Worm (Caenorhabditis elegans): ENCODE results near the gene nrx-1.

nrx-1 gene

ce11 chrV:10855363-10855762, 30.6 kb downstream of the nrx-1 start (continued):
- TF ChIP-seq madf-8 (GFP tag; conservative IDR thresholded peaks at IDR 0.05): no peak
- TF ChIP-seq die-1 (tag; optimal IDR thresholded peaks at IDR 0.05): no peak
- TF ChIP-seq nhr-90 (tag; optimal IDR thresholded peaks at IDR 0.05): peak; percentile 62
- TF ChIP-seq rcor-1 (GFP tag; IDR thresholded peaks at IDR 0.05): no peak
- no peak for TF ChIP-seq sea-2 (GFP tag; IDR thresholded peaks at IDR 0.05)
- 0 out of 2 replicates have a peak, but pooled peaks have one; percentile 18 for TF ChIP-seq zfh-2 (GFP tag; conservative IDR thresholded peaks at IDR 0.05)
- TF ChIP-seq mxl-1 (tag; optimal IDR thresholded peaks at IDR 0.05): no peak
- TF ChIP-seq rec-8 (tag; optimal IDR thresholded peaks at IDR 0.05): no peak
- no peak for TF ChIP-seq ztf-26 (tag; optimal IDR thresholded peaks at IDR 0.05)
- TF ChIP-seq T07F8.4 (tag; optimal IDR thresholded peaks at IDR 0.05): no peak
- 0 out of 2 replicates have a peak, but pooled peaks have one; percentile 6 for TF ChIP-seq pbrm-1 (GFP tag; IDR thresholded peaks at IDR 0.05)

- TF ChIP-seq K11D2.4 (GFP tag; IDR thresholded peaks at IDR 0.05): peak; percentile 65; the same call in 1 of the 2 replicates
- TF ChIP-seq ztf-3 (GFP tag; optimal IDR thresholded peaks at IDR 0.05): no peak
- no peak for TF ChIP-seq mxl-1 (tag; optimal IDR thresholded peaks at IDR 0.05)
- TF ChIP-seq xnd-1 (tag; optimal IDR thresholded peaks at IDR 0.05): no peak
- TF ChIP-seq nhr-80 (tag; optimal IDR thresholded peaks at IDR 0.05): peak; percentile 85
- 0 out of 2 replicates have a peak, but pooled peaks have one; percentile 19 for TF ChIP-seq mcd-1 (GFP tag; IDR thresholded peaks at IDR 0.05)
- TF ChIP-seq B0336.3 (GFP tag; IDR thresholded peaks at IDR 0.05): peak; percentile 19; the same call in 1 of the 2 replicates
- no peak for TF ChIP-seq dpl-1 (GFP tag; optimal IDR thresholded peaks at IDR 0.05)
- peak; percentile 7 for TF ChIP-seq ztf-22 (GFP tag; optimal IDR thresholded peaks at IDR 0.05)
- no peak for TF ChIP-seq nhr-27 (tag; optimal IDR thresholded peaks at IDR 0.05)
- peak; percentile 3 for TF ChIP-seq T07F8.4 (tag; optimal IDR thresholded peaks at IDR 0.05)
- TF ChIP-seq cebp-2 (GFP tag; IDR thresholded peaks at IDR 0.05): 0 out of 2 replicates have a peak, but pooled peaks have one; percentile 25
- no peak for TF ChIP-seq lin-35 (GFP tag; optimal IDR thresholded peaks at IDR 0.05)
- TF ChIP-seq madf-10 (tag; optimal IDR thresholded peaks at IDR 0.05): peak; percentile 97
- 0 out of 2 replicates have a peak, but pooled peaks have one; percentile 52 for TF ChIP-seq dox-1 (GFP tag; IDR thresholded peaks at IDR 0.05)
- TF ChIP-seq cebp-1 (GFP tag; IDR thresholded peaks at IDR 0.05): no peak
- peak; percentile 32 for TF ChIP-seq cebp-1 (tag; optimal IDR thresholded peaks at IDR 0.05)
- peak; percentile 12 for TF ChIP-seq attf-5 (GFP tag; optimal IDR thresholded peaks at IDR 0.05)
Measured at ce11 chrV:10856901-10857637, 32.3 kb downstream of the nrx-1 start.

- TF ChIP-seq ets-4 (GFP tag; optimal IDR thresholded peaks at IDR 0.05): no peak
- no peak for TF ChIP-seq attf-6 (GFP tag; IDR thresholded peaks at IDR 0.05)
- no peak for TF ChIP-seq cebp-1 (GFP tag; IDR thresholded peaks at IDR 0.05)
- TF ChIP-seq cebp-1 (tag; optimal IDR thresholded peaks at IDR 0.05): peak; percentile 77
- no peak for TF ChIP-seq let-526 (GFP tag; IDR thresholded peaks at IDR 0.05)
- TF ChIP-seq let-607 (tag; optimal IDR thresholded peaks at IDR 0.05): peak in 1 of 2 experiments; percentile 21
- TF ChIP-seq pbrm-1 (GFP tag; IDR thresholded peaks at IDR 0.05): no peak
- no peak for TF ChIP-seq hrde-1 (tag; optimal IDR thresholded peaks at IDR 0.05; ENCODE audit: borderline replicate concordance)
- TF ChIP-seq nhr-90 (tag; optimal IDR thresholded peaks at IDR 0.05): no peak
- no peak for TF ChIP-seq ama-1 (optimal IDR thresholded peaks at IDR 0.05)
- no peak for TF ChIP-seq ama-1 (GFP tag; optimal IDR thresholded peaks at IDR 0.05)
- TF ChIP-seq ccch-3 (GFP tag; optimal IDR thresholded peaks at IDR 0.05): no peak
- TF ChIP-seq lir-1 (GFP tag; conservative IDR thresholded peaks at IDR 0.05): no peak
- TF ChIP-seq him-1 (tag; optimal IDR thresholded peaks at IDR 0.05): no peak
- TF ChIP-seq D2030.7 (GFP tag; IDR thresholded peaks at IDR 0.05): no peak
- TF ChIP-seq B0019.2 (GFP tag; conservative IDR thresholded peaks at IDR 0.05): no peak
- TF ChIP-seq bed-2 (GFP tag; IDR thresholded peaks at IDR 0.05): no peak
- no peak for TF ChIP-seq attf-3 (GFP tag; conservative IDR thresholded peaks at IDR 0.05)
- TF ChIP-seq ceh-27 (GFP tag; optimal IDR thresholded peaks at IDR 0.05): peak; percentile 72
- no peak for TF ChIP-seq ceh-58 (GFP tag; IDR thresholded peaks at IDR 0.05)
- no peak for TF ChIP-seq sptf-2 (GFP tag; optimal IDR thresholded peaks at IDR 0.05)
- TF ChIP-seq zfh-2 (GFP tag; conservative IDR thresholded peaks at IDR 0.05): peak; percentile 96
- TF ChIP-seq F10E7.11 (tag; optimal IDR thresholded peaks at IDR 0.05): no peak
Measured at ce11 chrV:10858340-10858739, 33.5 kb downstream of the nrx-1 start.
